Fruit fly (Drosophila melanogaster): ENCODE data around the gene Apl.

Gene Apl

dm6 chr3L:16567495-16567894 lies 27.5 kb upstream of the Apl start (continued):
- TF ChIP-seq CG2202 (tag; optimal IDR thresholded peaks at IDR 0.05) (peak; percentile 63), CG16815 (GFP tag; optimal IDR thresholded peaks at IDR 0.05) (peak; percentile 10), Sry-δ (GFP tag; optimal IDR thresholded peaks at IDR 0.05) (no peak), ab (GFP tag; optimal IDR thresholded peaks at IDR 0.05) (no peak), CG1647 (GFP tag; optimal IDR thresholded peaks at IDR 0.05) (no peak), CG14860 (GFP tag; IDR thresholded peaks at IDR 0.05; ENCODE audit: partially characterized antibody) (no peak), CG17802 (tag; optimal IDR thresholded peaks at IDR 0.05) (no peak), CG11723 (GFP tag; optimal IDR thresholded peaks at IDR 0.05) (peak; percentile 33), vvl (GFP tag; IDR thresholded peaks at IDR 0.05) (peak; percentile 60; the same call in 1 of the 2 replicates), crp (GFP tag; optimal IDR thresholded peaks at IDR 0.05) (no peak), CG11093 (GFP tag; IDR thresholded peaks at IDR 0.05) (no peak), CG7745 (tag; optimal IDR thresholded peaks at IDR 0.05) (no peak), nom (GFP tag; optimal IDR thresholded peaks at IDR 0.05) (no peak), ci (GFP tag; IDR thresholded peaks at IDR 0.05) (peak; percentile 85), CG6689 (GFP tag; IDR thresholded peaks at IDR 0.05) (peak; percentile 61), CG6254 (GFP tag; optimal IDR thresholded peaks at IDR 0.05) (peak; percentile 65), gcm2 (GFP tag; optimal IDR thresholded peaks at IDR 0.05) (no peak), CG3838 (GFP tag; optimal IDR thresholded peaks at IDR 0.05) (no peak), bsh (GFP tag; optimal IDR thresholded peaks at IDR 0.05) (peak in 1 of 2 experiments; percentile 84), sim (GFP tag; IDR thresholded peaks at IDR 0.05) (no peak), CG32772 (GFP tag; IDR thresholded peaks at IDR 0.05) (no peak), hth (optimal IDR thresholded peaks at IDR 0.05) (no peak), CG9215 (GFP tag; IDR thresholded peaks at IDR 0.05) (no peak), CG12071 (GFP tag; optimal IDR thresholded peaks at IDR 0.05) (no peak), onecut (GFP tag; IDR thresholded peaks at IDR 0.05) (peak; percentile 22; the same call in 1 of the 2 replicates), CG12104 (GFP tag; optimal IDR thresholded peaks at IDR 0.05) (peak; percentile 9), CG12659 (GFP tag; optimal IDR thresholded peaks at IDR 0.05) (peak; percentile 33), CG2678 (tag; optimal IDR thresholded peaks at IDR 0.05) (peak; percentile 77), CG13287 (GFP tag; IDR thresholded peaks at IDR 0.05; ENCODE audit: partially characterized antibody) (no peak), PHDP (tag; optimal IDR thresholded peaks at IDR 0.05) (peak; percentile 76), ham (GFP tag; IDR thresholded peaks at IDR 0.05) (no peak), vnd (GFP tag; IDR thresholded peaks at IDR 0.05; ENCODE audit: partially characterized antibody) (no peak), CG2712 (tag; optimal IDR thresholded peaks at IDR 0.05) (peak; percentile 83), CG8290 (GFP tag; optimal IDR thresholded peaks at IDR 0.05) (peak; percentile 8), CG8290 (tag; optimal IDR thresholded peaks at IDR 0.05) (no peak), CG5953 (GFP tag; IDR thresholded peaks at IDR 0.05) (peak; percentile 52; the same call in 1 of the 2 replicates), CG13296 (GFP tag; optimal IDR thresholded peaks at IDR 0.05) (peak; percentile 44), Asciz (GFP tag; optimal IDR thresholded peaks at IDR 0.05) (peak; percentile 71), hb (GFP tag; IDR thresholded peaks at IDR 0.05; ENCODE audit: partially characterized antibody) (no peak), HLH54F (GFP tag; optimal IDR thresholded peaks at IDR 0.05) (no peak), ranshi (GFP tag; IDR thresholded peaks at IDR 0.05) (0 out of 2 replicates have a peak, but pooled peaks have one; percentile 52), CHES-1-like (GFP tag; optimal IDR thresholded peaks at IDR 0.05) (no peak), Fer3 (tag; optimal IDR thresholded peaks at IDR 0.05) (peak; percentile 45), rib (GFP tag; IDR thresholded peaks at IDR 0.05) (no peak), CG10147 (GFP tag; optimal IDR thresholded peaks at IDR 0.05) (peak; percentile 12), tap (tag; optimal IDR thresholded peaks at IDR 0.05) (peak; percentile 80), CG1529 (GFP tag; optimal IDR thresholded peaks at IDR 0.05) (peak; percentile 65), mam (GFP tag; optimal IDR thresholded peaks at IDR 0.05) (no peak), CG12219 (GFP tag; optimal IDR thresholded peaks at IDR 0.05) (peak; percentile 65), gfzf (GFP tag; optimal IDR thresholded peaks at IDR 0.05) (no peak), CG17186 (GFP tag; optimal IDR thresholded peaks at IDR 0.05) (no peak)

All from whole organism, embryonic.